Worm (Caenorhabditis elegans) whole organism, early embryonic: ENCODE results near the gene F59E12.15.
"Not testable (repeated sequence)": the region's sequence is repeated elsewhere in the genome, so short reads cannot be mapped to it uniquely, and the experiment has no call there.

Source experiments
- F13C5.2 ChIP-seq: sonication (generic microtip); optimal IDR thresholded peaks from 2 replicates; lab custom pipeline; 2017; ENCODE audit warnings: mild to moderate bottlenecking, missing genetic modification characterization, inconsistent platforms, missing compliant biosample characterization
- aly-1 ChIP-seq: sonication (generic microtip); optimal IDR thresholded peaks from 2 replicates; lab custom pipeline; 2016; ENCODE audit warnings: missing genetic modification characterization, missing compliant biosample characterization
- ama-1 ChIP-seq: fragments of 150-350 bp; optimal IDR thresholded peaks from 2 replicates; lab custom pipeline; 2014
- ets-7 ChIP-seq: sonication (generic microtip); optimal IDR thresholded peaks from 2 replicates; lab custom pipeline; 2016; ENCODE audit warnings: missing genotype, missing genetic modification characterization, missing compliant biosample characterization
- flt-1 ChIP-seq: fragments of 200-800 bp; sonication (Bioruptor generic); IDR thresholded peaks from 2 replicates; pipeline ENCODE4 v1.3.6; 2022; ENCODE audit warnings: missing genetic modification characterization, missing compliant biosample characterization
- hmbx-1 ChIP-seq: sonication (generic microtip); optimal IDR thresholded peaks from 2 replicates; lab custom pipeline; 2016; ENCODE audit warnings: mild to moderate bottlenecking, missing genetic modification characterization, missing compliant biosample characterization
- pes-1 ChIP-seq: fragments of 200-800 bp; sonication (Bioruptor generic); IDR thresholded peaks from 2 replicates; pipeline ENCODE4 v1.3.6; 2022; ENCODE audit warnings: missing genetic modification reagents, missing genetic modification characterization, missing compliant biosample characterization
- tra-4 ChIP-seq: sonication (generic microtip); optimal IDR thresholded peaks from 2 replicates; lab custom pipeline; 2017; ENCODE audit warnings: missing genetic modification characterization, missing compliant biosample characterization

DNA sequence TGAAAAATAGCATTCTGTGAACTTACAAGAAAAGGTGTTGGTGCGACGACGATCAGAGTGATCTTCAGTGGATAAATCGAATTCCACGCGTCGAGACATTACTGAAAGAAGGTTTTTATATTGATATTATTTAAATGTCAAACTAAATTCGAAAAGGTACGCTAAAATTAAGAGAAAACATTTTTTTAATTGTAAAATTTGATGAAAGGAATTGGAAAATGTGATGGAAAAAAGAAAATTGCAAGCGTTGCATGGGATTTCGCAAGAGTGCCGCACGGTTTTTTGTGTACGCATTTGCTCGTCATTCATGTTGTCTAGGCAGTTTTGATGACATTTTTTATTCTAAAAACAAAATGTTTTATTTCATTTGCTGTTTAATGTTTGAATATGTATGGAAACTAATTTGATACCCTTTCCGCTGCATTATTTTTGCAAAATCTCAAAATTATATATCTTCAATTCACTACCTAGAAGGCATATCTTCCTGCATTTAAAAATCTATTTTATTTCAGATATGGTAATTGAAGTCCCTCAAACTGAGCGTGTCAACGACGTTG, 5.7 kb downstream of the F59E12.15 start, which contains the start of the genes eif-3.L and npl-4.2:
- TF ChIP-seq ama-1 (lab: Kevin White, UChicago); F13C5.2 (tag; lab: Kevin White, UChicago); hmbx-1 (tag; lab: Kevin White, UChicago); pes-1; flt-1 (GFP tag; lab: Robert Waterston, UW); tra-4; aly-1 (tag; lab: Kevin White, UChicago); ets-7: not testable (repeated sequence)
